Fruit fly (Drosophila melanogaster) whole organism, larva: Measurements from ENCODE around the gene Msh6.

Experiments
- noc ChIP-seq: fragments of 200-800 bp; sonication (Bioruptor generic); optimal IDR thresholded peaks from 3 replicates; lab custom pipeline; 2019; ENCODE audit warnings: missing biosample characterization, mild to moderate bottlenecking, missing genetic modification characterization, moderate library complexity

Msh6 gene

DNA sequence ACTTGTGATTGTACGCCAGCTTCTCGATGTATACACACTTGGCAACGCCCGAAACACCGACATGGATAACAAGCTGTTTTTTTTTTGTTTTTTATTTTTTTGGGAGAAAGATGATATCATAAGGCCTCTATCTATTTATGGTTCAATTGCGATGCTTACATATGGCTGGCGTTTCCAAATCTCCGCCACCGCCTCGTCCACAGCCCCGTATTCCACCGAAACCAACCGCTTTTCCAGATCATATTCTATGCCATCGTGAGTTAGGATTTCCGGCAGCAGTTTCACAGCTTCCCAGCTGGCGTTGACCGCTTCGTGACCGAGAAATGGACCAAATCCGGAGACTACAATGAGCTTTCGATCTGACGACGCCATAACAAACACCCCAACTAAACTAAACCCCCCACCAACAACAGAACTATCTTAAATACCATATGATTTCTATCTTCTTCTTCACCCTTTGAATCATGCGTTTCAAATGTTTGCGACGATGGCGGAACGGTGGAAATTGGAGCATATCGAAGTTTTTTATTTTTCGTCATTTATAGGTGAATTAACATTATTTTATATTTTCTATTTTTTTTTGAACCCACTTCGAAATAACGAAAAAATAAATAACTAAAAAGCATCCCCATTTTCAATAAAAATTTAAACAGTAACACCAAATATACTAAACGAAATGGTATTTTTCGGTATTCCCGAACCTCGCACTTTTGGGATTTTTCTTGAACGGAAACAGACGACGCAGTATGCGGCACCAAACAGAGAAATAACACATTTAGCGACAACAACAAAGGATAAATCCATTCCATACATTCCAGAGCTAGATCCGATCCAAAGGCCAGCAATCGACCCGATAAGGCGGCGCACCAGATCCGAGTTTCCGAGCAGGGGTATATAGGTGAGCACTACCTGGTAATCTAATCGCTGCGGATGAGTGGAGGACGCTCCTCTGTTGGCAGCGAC is 14.4 kb downstream of the Msh6 start, which contains the start of the genes CG32147 and Pex3:
Gene CG32147, minus strand, starts transcription at position 422 of the 963 bp plus-strand sequence.
Gene Pex3, plus strand, starts transcription at position 718 of the 963 bp plus-strand sequence.
- peak; percentile 2 for TF ChIP-seq noc

DNA sequence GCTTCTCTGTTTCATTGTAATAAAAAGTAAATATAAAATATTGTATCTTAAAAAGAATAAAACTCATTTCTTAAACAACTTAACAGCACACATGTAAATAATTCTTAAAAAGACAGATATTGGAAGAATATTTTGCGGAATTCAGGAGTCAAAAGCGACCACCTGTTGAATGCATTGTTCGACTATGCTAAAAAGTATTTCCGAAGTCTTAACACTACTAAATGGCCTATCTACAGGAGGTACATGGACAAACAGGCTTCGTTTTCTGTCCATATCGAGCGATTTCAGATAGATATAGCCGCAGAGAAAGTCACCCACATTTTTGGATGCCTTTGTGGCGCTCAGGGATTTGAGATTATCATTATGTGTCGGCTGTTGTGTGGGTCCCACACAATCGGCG is 15.3 kb downstream of the Msh6 start:
- no peak for TF ChIP-seq noc

DNA sequence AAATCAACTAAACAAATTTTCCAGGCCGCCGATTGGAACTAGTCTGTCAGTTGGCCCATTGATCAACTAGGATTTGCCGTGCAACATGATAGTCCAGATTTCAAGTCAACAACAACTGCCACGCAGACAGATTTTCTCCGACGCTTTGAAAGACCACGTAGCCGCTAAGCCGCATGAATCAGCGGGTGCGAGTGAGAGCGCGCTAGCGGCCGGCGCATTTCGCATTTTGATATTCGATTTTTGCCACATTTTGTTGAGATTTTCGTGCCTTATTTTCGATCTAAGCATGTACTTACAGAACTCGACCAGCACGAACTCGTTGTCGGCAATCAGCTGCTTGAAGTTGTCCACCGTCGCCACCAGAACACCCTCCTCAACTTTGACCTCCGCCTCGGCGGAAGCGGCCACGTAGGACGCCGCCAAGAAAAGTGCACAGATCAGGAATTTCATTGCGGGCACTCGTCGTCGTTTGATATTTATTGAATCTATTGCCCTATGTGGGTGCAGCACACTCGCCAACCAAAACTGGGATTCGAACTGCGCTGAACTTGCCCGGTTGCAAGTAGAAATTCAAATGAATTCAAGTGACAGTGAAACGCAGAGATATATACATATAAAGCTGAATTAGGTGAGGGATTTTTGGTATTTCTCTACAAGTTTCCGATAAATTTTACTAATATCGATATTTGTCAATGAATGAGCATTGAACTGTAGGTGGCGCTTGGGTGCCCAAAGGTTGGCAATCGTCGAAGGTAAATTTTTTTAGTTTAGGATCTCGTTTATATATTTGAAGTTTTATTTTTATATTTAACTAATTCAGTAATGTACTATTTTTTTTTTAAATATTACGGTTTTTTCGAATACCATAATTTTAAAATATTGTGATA is 16.1 kb downstream of the Msh6 start, which contains the start of gene Pdi:
Gene Pdi, minus strand, starts transcription at position 837 of the 887 bp plus-strand sequence.
- TF ChIP-seq noc = peak; percentile 51

DNA sequence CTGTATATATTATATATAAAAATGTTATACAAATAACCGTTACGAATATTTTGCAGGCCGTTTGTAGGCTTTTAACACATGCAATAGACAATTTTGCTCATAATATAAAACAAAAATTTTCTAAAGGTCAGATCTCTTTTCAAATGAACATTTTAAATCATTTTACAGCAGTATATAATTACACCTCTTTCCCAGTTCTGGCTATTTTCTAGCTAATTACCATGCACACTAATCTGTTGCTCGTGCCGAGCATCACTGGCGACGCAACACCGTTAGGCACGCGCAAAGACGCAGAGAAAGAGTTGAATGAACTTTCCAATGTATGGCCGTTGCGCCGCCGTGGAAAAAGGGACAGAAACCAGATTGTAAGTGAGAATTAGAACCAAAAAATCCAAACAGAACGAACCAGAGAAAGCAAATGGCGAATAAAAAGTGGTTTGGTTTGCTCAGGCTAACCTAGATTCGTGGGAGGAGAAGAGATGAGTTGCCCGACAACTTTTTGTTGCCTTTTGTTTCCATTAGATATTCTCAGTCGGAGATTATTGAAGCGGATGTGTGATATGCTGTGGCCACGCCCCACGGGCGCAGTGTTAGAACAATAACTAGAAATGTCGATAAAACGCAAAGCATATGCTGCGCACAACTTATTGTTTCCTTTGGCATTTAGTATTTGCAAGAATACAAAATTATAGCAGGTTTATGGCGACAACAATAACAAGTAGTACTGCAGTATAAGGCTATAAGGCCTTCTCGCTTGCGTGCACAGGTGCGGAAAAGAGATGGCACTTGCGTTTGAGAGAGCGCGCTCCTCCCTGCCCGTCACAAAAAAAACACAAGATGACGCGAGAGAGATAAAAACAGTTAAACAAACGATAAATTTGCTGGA is 17.0 kb downstream of the Msh6 start:
- TF ChIP-seq noc = no peak

DNA sequence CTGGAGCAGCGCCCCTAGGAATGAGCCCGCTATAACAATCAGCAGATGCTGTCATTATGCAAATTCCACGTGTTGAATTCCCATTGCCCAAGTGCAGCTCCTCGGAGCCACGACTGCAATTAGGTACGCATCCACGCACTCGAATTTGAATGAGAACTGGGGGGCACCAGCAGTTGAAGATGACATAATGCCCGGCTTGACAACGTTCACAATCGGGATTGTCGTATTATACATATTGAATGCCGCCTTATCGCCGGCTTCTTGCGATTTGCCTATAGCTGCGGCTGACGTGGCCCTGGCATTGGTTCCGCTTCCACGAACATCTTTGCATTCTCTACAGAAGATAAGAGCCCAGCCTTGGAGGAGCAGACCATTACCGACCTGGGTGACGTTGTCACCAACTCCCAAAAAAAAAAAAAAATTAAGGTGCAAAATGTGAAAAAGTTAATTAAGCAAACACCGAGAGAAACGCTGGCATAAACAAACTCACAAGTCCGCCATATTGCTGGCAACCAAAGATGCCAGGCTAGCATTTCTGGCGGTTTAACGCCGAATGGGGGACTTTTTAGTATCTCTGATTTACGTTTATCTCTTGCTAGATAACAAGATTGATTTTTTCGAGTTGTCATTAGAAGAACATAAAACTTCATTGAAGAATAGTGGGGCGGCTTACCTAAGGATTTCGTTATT is 17.9 kb downstream of the Msh6 start:
- TF ChIP-seq noc = no peak

DNA sequence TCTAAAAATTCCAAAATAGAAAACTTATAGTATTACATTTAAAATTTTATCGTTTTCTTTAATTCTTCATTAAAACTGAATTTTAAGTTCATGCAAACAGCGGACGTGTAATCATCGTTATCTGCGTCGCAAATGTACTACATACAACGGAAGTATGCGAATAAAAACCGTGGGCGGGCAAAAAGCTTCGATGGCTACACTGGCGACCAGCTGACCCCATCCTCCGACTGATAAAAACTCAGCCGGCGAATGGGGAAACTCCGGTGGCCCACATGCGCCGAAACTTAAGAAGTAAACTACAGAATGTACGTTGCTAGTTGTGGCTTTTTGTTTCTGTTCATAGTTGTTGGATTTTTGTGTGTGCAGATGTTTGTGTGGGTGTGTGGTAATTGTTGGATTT is 20.6 kb downstream of the Msh6 start:
- no peak for TF ChIP-seq noc

DNA sequence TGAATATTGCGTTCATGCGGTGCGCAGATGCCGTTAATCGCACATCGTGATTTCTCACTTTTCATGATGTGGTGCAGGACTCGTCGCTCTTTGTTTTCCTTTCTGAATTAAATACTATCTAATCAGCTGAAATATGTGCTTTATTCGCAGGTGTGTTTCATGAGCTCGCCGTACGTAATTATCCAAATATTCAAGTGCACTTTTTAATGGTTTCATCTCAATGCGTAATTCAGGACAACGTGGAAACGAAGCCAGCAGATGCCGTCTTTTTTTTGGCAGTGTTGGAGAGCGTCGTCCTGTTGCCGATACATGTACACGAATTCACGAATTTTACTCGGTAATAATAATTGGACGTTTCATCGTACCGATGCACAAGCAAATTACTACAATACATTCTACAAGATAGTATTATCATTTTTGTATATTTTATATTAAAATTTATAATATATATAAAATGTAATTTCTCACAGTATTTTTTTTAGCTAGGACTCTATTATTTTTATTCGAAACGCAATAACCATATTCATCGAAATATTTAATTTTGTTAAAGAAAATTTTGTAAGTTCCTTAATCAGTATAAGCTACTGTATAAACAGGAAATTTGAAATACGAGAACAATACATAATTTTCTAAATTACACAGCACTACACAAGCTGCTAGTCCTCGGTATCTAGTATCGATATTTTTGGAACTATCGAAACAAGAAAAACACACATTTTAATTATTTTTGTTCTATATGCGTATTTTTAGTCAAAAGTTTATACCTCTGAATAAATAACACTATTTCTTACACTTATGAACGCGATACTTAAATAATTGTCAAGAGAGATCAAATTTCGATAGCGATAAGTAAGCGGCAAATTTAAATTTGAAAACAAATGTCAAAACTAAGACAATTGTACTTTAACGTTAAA is 21.4 kb downstream of the Msh6 start, which contains the start of gene CG12316:
Gene CG12316, minus strand, starts transcription at position 276 of the 914 bp plus-strand sequence.
- TF ChIP-seq noc = peak; percentile 94

DNA sequence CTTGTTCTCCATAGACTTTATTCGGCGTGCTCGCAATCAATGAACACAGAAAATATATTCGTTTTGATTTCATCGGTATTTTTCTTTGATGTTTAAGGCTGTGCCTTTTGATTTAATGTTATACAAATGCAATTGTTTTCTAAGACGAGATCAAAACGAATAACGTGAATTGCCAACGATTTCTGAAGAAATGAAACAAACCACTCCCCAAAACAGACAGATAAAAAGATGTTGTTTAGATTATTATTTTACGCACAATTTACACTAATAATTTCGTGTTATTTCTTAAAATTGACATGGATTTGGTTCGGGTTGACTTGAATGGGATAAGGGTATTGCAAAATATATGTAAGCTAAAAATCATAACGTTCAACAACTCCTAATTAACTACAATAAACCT is 27.1 kb downstream of the Msh6 start, which contains the start of gene CG13457:
Gene CG13457, minus strand, starts transcription at position 101 of the 400 bp plus-strand sequence.
- no peak for TF ChIP-seq noc

DNA sequence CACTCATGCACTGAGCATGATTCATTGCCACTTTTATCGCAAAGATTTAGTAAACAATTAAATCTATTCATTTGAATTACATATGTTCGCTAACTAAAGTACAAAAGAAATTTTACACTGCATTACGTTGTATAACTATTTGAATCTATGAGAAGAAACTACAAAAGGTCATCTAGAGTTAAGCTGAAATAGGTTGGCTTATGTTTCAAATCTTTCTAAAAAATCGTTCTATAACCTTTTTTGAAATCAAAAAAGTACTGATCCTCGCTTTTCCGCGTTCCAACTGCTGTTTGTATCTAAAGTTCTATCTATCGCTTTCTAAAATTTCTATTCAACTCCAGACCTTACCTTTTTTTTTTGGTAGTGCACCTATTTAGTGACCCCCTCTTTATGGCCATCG is 32.6 kb downstream of the Msh6 start:
- no peak for TF ChIP-seq noc

DNA sequence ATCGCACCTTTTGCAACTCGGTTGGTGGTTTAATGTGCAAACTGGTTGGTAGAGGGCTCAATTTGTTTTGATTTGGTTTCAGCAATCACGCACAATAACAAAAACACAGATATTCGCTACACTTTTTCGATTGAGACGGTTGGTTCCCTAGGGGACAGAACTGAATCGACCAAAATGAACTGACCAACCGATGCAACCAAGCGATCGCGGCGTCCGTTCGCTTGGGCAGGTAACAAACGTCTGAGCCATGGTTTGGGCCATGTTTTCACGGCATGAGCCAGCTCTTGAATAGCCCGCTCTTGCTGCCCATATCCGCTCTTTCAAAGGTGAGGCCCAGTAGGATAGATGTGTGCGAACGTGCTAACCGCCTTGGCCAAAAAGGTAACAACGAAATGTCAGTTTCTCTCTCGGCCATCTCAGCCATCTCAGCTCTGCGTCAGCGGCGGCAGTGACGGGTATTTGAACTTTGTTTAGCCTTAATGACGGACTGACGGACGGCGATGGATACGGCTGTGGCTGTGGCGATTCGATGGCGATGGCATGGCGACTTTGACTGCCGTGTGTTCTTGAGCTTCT is 33.2 kb downstream of the Msh6 start, which contains the start of gene CG16959:
Gene CG16959, minus strand, starts transcription at position 245 of the 576 bp plus-strand sequence.
- peak; percentile 9 for TF ChIP-seq noc

DNA sequence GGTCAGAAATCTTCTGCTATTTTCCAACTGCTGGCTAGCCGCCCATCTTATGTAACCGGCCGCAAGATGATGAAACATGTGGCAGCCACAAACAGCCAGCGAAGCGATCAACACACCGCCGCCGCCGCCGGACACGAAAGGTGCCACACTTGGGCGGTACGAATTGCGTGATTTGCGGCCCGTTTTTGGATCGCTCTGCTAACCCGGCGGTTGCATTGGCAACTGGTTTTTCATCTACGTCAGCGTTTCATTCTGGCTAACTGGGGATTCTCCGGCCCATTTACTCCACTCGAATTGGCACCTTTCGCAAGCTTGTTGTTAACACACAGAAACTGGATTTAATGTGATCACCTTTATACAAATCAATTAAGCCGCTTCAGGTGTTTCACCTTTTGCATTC is 34.6 kb downstream of the Msh6 start:
- no peak for TF ChIP-seq noc

DNA sequence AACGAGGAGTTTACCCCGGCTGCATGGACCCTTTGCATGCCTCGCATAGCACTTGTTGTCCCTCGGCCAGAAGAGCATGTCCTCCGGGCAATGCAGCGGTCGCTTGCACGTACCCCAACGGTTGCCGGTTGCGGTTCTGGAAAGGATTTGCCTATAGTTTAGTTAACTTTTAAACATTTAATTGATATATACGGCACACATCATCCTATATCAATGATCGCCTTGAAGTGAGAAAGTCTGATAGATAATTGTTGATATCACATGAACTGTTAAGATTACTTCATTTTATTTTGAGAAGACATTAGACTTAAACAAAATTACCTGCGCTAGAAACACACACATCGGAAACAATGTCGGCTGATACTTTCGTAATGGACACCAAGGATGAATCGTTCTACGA is 37.1 kb downstream of the Msh6 start, which contains the start of gene CG32847:
Gene CG32847, plus strand, starts transcription at position 301 of the 400 bp plus-strand sequence.
- no peak for TF ChIP-seq noc

DNA sequence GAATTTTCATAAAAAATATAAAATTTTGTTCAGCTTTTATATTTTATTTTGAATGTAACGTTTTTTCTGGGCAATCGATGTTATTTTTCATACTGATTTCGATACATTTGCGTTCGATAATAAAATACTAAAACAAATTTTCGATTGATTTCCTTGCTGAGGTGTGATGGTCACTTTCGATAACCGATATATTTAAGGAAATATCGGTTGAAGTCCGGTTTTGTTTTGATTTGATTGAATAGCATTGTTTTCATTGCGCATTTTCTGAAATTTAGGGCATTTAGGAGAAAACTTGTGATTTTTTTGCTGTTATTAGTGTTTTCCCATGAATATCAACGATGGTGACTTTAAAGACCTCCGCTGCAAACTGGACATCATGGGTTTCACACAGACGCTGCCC is 41.8 kb downstream of the Msh6 start, which contains the start of gene Cep135:
Gene Cep135, plus strand, starts transcription at position 202 of the 400 bp plus-strand sequence.
- TF ChIP-seq noc = no peak
